Fruit fly (Drosophila melanogaster) whole organism, embryonic: ENCODE measurements around the gene rec.

ENCODE experiments used
- BtbVII ChIP-seq: fragments of 200-800 bp; sonication (Bioruptor generic); optimal IDR thresholded peaks from 3 replicates; lab custom pipeline; 2017; ENCODE audit warnings: missing biosample characterization, mild to moderate bottlenecking, missing genetic modification characterization
- CG11247 ChIP-seq: fragments of 200-800 bp; sonication (Bioruptor generic); IDR thresholded peaks from 2 replicates; pipeline ENCODE4 v1.3.6; 2022; ENCODE audit warnings: missing biosample characterization, missing genetic modification characterization
- CG12071 ChIP-seq: fragments of 200-800 bp; sonication (Bioruptor generic); optimal IDR thresholded peaks from 3 replicates; lab custom pipeline; 2018; ENCODE audit warnings: missing biosample characterization, mild to moderate bottlenecking, missing genetic modification characterization
- CG13894 ChIP-seq: fragments of 200-800 bp; sonication (Bioruptor generic); optimal IDR thresholded peaks from 3 replicates; lab custom pipeline; 2018; ENCODE audit warnings: missing biosample characterization, mild to moderate bottlenecking, missing genetic modification characterization, moderate library complexity
- CG17186 ChIP-seq: fragments of 200-800 bp; sonication (Bioruptor generic); optimal IDR thresholded peaks from 3 replicates; lab custom pipeline; 2017; ENCODE audit warnings: missing biosample characterization, missing genetic modification reagents, missing genetic modification characterization
- CG17328 ChIP-seq: fragments of 200-800 bp; sonication (Bioruptor generic); IDR thresholded peaks from 2 replicates; pipeline ENCODE4 v1.3.6; 2022; ENCODE audit warnings: missing biosample characterization, missing genetic modification characterization
- CG2202 ChIP-seq: fragments of 200-800 bp; sonication (Bioruptor generic); optimal IDR thresholded peaks from 2 replicates; lab custom pipeline; 2018; ENCODE audit warnings: missing biosample characterization, mild to moderate bottlenecking, missing genetic modification characterization
- CG3163 ChIP-seq: fragments of 200-800 bp; sonication (Bioruptor generic); optimal IDR thresholded peaks from 3 replicates; lab custom pipeline; 2016; ENCODE audit warnings: missing biosample characterization, missing genetic modification characterization
- CG34224 ChIP-seq: fragments of 200-800 bp; sonication (Bioruptor generic); IDR thresholded peaks from 3 replicates; pipeline ENCODE4 v1.3.6; 2022; ENCODE audit warnings: missing biosample characterization, missing genetic modification characterization; ENCODE audit not compliant: partially characterized antibody
- CG4424 ChIP-seq: fragments of 200-800 bp; sonication (Bioruptor generic); optimal IDR thresholded peaks from 3 replicates; lab custom pipeline; 2016; ENCODE audit warnings: missing biosample characterization, missing genetic modification characterization
- CG4820 ChIP-seq: fragments of 200-800 bp; sonication (Bioruptor generic); optimal IDR thresholded peaks from 3 replicates; lab custom pipeline; 2016; ENCODE audit warnings: missing biosample characterization, missing genetic modification characterization
- CG6272 ChIP-seq: fragments of 200-800 bp; sonication (Bioruptor generic); IDR thresholded peaks from 2 replicates; pipeline ENCODE4 v1.3.6; 2022; ENCODE audit warnings: missing biosample characterization, missing genetic modification characterization
- CG7987 ChIP-seq: fragments of 200-800 bp; sonication (Bioruptor generic); optimal IDR thresholded peaks from 2 replicates; lab custom pipeline; 2018; ENCODE audit warnings: missing biosample characterization, mild to moderate bottlenecking, missing genetic modification characterization, moderate library complexity
- CG8290 ChIP-seq, 3 experiments: fragments of 200-800 bp; sonication (Bioruptor generic); optimal IDR thresholded peaks; 2 replicates each; lab custom pipeline; 2016 to 2019; ENCODE audit warnings: missing biosample characterization in 3 of 3, missing genetic modification characterization in 3 of 3, mild to moderate bottlenecking in 2 of 3, moderate library complexity in 1 of 3
- CG9727 ChIP-seq: fragments of 200-800 bp; sonication (Bioruptor generic); optimal IDR thresholded peaks from 3 replicates; lab custom pipeline; 2017; ENCODE audit warnings: missing biosample characterization, mild to moderate bottlenecking, missing genetic modification characterization
- Dek ChIP-seq: fragments of 200-800 bp; sonication (Bioruptor generic); optimal IDR thresholded peaks from 3 replicates; lab custom pipeline; 2019; ENCODE audit warnings: missing biosample characterization, mild to moderate bottlenecking, missing genetic modification characterization, moderate library complexity
- Doc2 ChIP-seq: fragments of 200-800 bp; sonication (Bioruptor generic); IDR thresholded peaks from 2 replicates; pipeline ENCODE4 v1.3.6; 2022; ENCODE audit warnings: missing biosample characterization, missing genetic modification characterization
- E2f2 ChIP-seq: fragments of 200-800 bp; sonication (Bioruptor generic); IDR thresholded peaks from 2 replicates; pipeline ENCODE4 v1.3.6; 2022; ENCODE audit warnings: missing biosample characterization, missing genetic modification characterization
- ERR ChIP-seq: fragments of 200-800 bp; sonication (Bioruptor generic); optimal IDR thresholded peaks from 2 replicates; lab custom pipeline; 2016; ENCODE audit warnings: missing biosample characterization, missing genetic modification characterization
- Ets65A ChIP-seq: fragments of 200-800 bp; sonication (Bioruptor generic); peaks from one replicate; lab custom pipeline; 2016; ENCODE audit warnings: missing biosample characterization, missing genetic modification characterization
- NC2β ChIP-seq: fragments of 200-800 bp; sonication (Bioruptor generic); optimal IDR thresholded peaks from 2 replicates; lab custom pipeline; 2016; ENCODE audit warnings: missing biosample characterization, missing genetic modification characterization
- Nf-YC ChIP-seq: fragments of 200-800 bp; optimal IDR thresholded peaks from 3 replicates; lab custom pipeline; 2019; ENCODE audit warnings: missing biosample characterization, mild to moderate bottlenecking, missing genetic modification characterization, moderate library complexity
- Pdp1 ChIP-seq, 2 experiments: fragments of 200-800 bp; sonication (Bioruptor generic); optimal IDR thresholded peaks; 3 replicates each; lab custom pipeline; 2016; ENCODE audit warnings: missing biosample characterization in 2 of 2, missing genetic modification characterization in 2 of 2, mild to moderate bottlenecking in 1 of 2, moderate library complexity in 1 of 2
- Rx ChIP-seq: fragments of 200-800 bp; sonication (Bioruptor generic); IDR thresholded peaks from 2 replicates; pipeline ENCODE4 v1.3.6; 2022; ENCODE audit warnings: missing biosample characterization, missing genetic modification characterization
- Side ChIP-seq: fragments of 200-800 bp; sonication (Bioruptor generic); optimal IDR thresholded peaks from 2 replicates; lab custom pipeline; 2016; ENCODE audit warnings: missing biosample characterization, missing genetic modification characterization
- Stat92E ChIP-seq, 3 experiments: fragments of >200 bp in 2 of 3; fragments of 200-800 bp in 1 of 3; sonication (Bioruptor generic) in 1 of 3; optimal IDR thresholded peaks; 2 replicates each; lab custom pipeline; 2017 to 2019; ENCODE audit warnings: missing biosample characterization in 3 of 3, missing genetic modification characterization in 3 of 3, mild to moderate bottlenecking in 1 of 3, moderate library complexity in 1 of 3
- al ChIP-seq: fragments of 200-800 bp; sonication (Bioruptor generic); IDR thresholded peaks from 2 replicates; pipeline ENCODE4 v1.3.6; 2022; ENCODE audit warnings: missing biosample characterization, missing genetic modification characterization
- ap ChIP-seq: fragments of 200-800 bp; sonication (Bioruptor generic); IDR thresholded peaks from 2 replicates; pipeline ENCODE4 v1.3.6; 2022; ENCODE audit warnings: missing biosample characterization, missing genetic modification characterization
- bcd ChIP-seq: fragments of 200-800 bp; sonication (Bioruptor generic); optimal IDR thresholded peaks from 2 replicates; lab custom pipeline; 2017; ENCODE audit warnings: missing biosample characterization, mild to moderate bottlenecking, missing genetic modification characterization
- bigmax ChIP-seq: fragments of 200-800 bp; sonication (Bioruptor generic); optimal IDR thresholded peaks from 2 replicates; lab custom pipeline; 2018; ENCODE audit warnings: missing biosample characterization, mild to moderate bottlenecking, missing genetic modification characterization
- chinmo ChIP-seq: fragments of 200-800 bp; sonication (Bioruptor generic); IDR thresholded peaks from 4 replicates; pipeline ENCODE4 v1.3.6; 2022; ENCODE audit warnings: missing biosample characterization, missing genetic modification characterization; ENCODE audit not compliant: partially characterized antibody
- dan ChIP-seq: fragments of 200-800 bp; sonication (Bioruptor generic); IDR thresholded peaks from 2 replicates; pipeline ENCODE4 v1.3.6; 2022; ENCODE audit warnings: missing biosample characterization, missing genetic modification characterization
- disco-r ChIP-seq: fragments of 200-800 bp; sonication (Bioruptor generic); optimal IDR thresholded peaks from 2 replicates; lab custom pipeline; 2016; ENCODE audit warnings: missing biosample characterization, missing genetic modification characterization
- dm ChIP-seq: fragments of 200-800 bp; sonication (Bioruptor generic); optimal IDR thresholded peaks from 3 replicates; lab custom pipeline; 2016; ENCODE audit warnings: missing biosample characterization, missing genetic modification characterization
- dmrt11E ChIP-seq: fragments of 200-800 bp; sonication (Bioruptor generic); optimal IDR thresholded peaks from 3 replicates; lab custom pipeline; 2018; ENCODE audit warnings: missing biosample characterization, mild to moderate bottlenecking, missing genetic modification characterization, moderate library complexity
- ewg ChIP-seq: fragments of 200-800 bp; sonication (Bioruptor generic); optimal IDR thresholded peaks from 3 replicates; lab custom pipeline; 2017; ENCODE audit warnings: mild to moderate bottlenecking, missing biosample characterization, missing genetic modification reagents, missing genetic modification characterization
- fru ChIP-seq: fragments of >200 bp; optimal IDR thresholded peaks from 2 replicates; lab custom pipeline; 2017
- hb ChIP-seq: fragments of 200-800 bp; sonication (Bioruptor generic); IDR thresholded peaks from 3 replicates; pipeline ENCODE4 v1.3.6; 2022; ENCODE audit warnings: missing biosample characterization, missing genetic modification characterization; ENCODE audit not compliant: partially characterized antibody
- lilli ChIP-seq: fragments of 200-800 bp; sonication (Bioruptor generic); optimal IDR thresholded peaks from 3 replicates; lab custom pipeline; 2016; ENCODE audit warnings: missing biosample characterization, missing genetic modification characterization
- lov ChIP-seq, 2 experiments: fragments of 200-800 bp in 1 of 2; fragments of >200 bp in 1 of 2; sonication (Bioruptor generic) in 1 of 2; IDR thresholded peaks in 1 of 2; optimal IDR thresholded peaks in 1 of 2; 2 replicates in 1 of 2; 3 replicates in 1 of 2; pipeline versions ENCODE4 v1.3.6 to Lab custom; 2017 to 2022; ENCODE audit warnings: missing biosample characterization in 1 of 2, missing genetic modification characterization in 1 of 2
- nau ChIP-seq: fragments of 200-800 bp; sonication (Bioruptor generic); optimal IDR thresholded peaks from 3 replicates; lab custom pipeline; 2017; ENCODE audit warnings: missing biosample characterization, mild to moderate bottlenecking, missing genetic modification characterization, missing genetic modification reagents
- nmo ChIP-seq: fragments of 200-800 bp; sonication (Bioruptor generic); optimal IDR thresholded peaks from 2 replicates; lab custom pipeline; 2018; ENCODE audit warnings: missing biosample characterization, mild to moderate bottlenecking, missing genetic modification characterization, moderate library complexity
- odd ChIP-seq: fragments of 200-800 bp; sonication (Bioruptor generic); optimal IDR thresholded peaks from 2 replicates; lab custom pipeline; 2017; ENCODE audit warnings: missing biosample characterization, mild to moderate bottlenecking, missing genetic modification characterization
- peb ChIP-seq: fragments of 200-800 bp; sonication (Bioruptor generic); IDR thresholded peaks from 2 replicates; pipeline ENCODE4 v1.3.6; 2022; ENCODE audit warnings: missing biosample characterization, missing genetic modification characterization
- pho ChIP-seq: fragments of 200-800 bp; sonication (Bioruptor generic); optimal IDR thresholded peaks from 2 replicates; lab custom pipeline; 2016; ENCODE audit warnings: missing biosample characterization, missing genetic modification characterization
- rib ChIP-seq: fragments of 200-800 bp; sonication (Bioruptor generic); IDR thresholded peaks from 2 replicates; pipeline ENCODE4 v1.3.6; 2022; ENCODE audit warnings: missing biosample characterization, missing genetic modification characterization
- so ChIP-seq: fragments of 200-800 bp; sonication (Bioruptor generic); IDR thresholded peaks from 3 replicates; pipeline ENCODE4 v1.3.6; 2022; ENCODE audit warnings: missing biosample characterization, missing genetic modification characterization
- sob ChIP-seq: fragments of 200-800 bp; sonication (Bioruptor generic); IDR thresholded peaks from 2 replicates; pipeline ENCODE4 v1.3.6; 2022; ENCODE audit warnings: missing biosample characterization, missing genetic modification characterization
- tll ChIP-seq, 2 experiments: fragments of 200-800 bp in 1 of 2; fragments of >200 bp in 1 of 2; sonication (Bioruptor generic) in 1 of 2; optimal IDR thresholded peaks; 2 replicates each; lab custom pipeline; 2017 to 2019; ENCODE audit warnings: missing biosample characterization in 2 of 2, missing genetic modification characterization in 2 of 2, mild to moderate bottlenecking in 1 of 2, moderate library complexity in 1 of 2
- yki ChIP-seq: fragments of >200 bp; optimal IDR thresholded peaks from 3 replicates; lab custom pipeline; 2018
- zfh2 ChIP-seq: fragments of 200-800 bp; sonication (Bioruptor generic); optimal IDR thresholded peaks from 2 replicates; lab custom pipeline; 2016; ENCODE audit warnings: missing biosample characterization, missing genetic modification characterization

The rec gene

DNA sequence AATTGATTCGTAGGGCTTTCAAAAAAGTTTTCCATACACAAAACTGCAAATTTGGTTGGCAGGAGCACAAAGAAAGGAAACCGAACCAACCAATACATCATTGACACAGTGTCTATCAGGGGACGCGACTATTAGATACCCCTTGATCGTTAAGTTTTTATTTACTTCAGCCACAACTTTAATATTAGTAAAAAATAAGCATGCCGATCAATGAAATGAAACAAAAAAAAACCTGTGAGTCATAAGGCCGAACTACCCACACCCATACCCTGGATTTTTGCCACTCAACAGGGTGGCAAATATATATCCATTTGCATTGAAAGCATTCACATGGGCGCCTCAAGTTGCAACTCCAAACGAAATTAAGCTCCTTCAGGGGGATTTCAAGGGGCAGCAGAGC is 16.2 kb downstream of the rec start (continued):
- TF ChIP-seq BtbVII (no peak), dmrt11E (peak; percentile 32), al (no peak), CG34224 (no peak), dan (GFP tag; lab: Robert Waterston, UW) (peak; percentile 21; the same call in 1 of the 2 replicates), ERR (GFP tag; lab: Kevin White, UChicago) (no peak), CG17186 (GFP tag; lab: Kevin White, UChicago) (no peak), CG7987 (GFP tag; lab: Kevin White, UChicago) (no peak), zfh2 (no peak), disco-r (GFP tag; lab: Kevin White, UChicago) (no peak), pho (GFP tag; lab: Kevin White, UChicago) (no peak), Rx (GFP tag; lab: Robert Waterston, UW) (peak; percentile 47; the same call in 1 of the 2 replicates), peb (GFP tag; lab: Robert Waterston, UW) (no peak), CG4424 (GFP tag; lab: Kevin White, UChicago) (no peak), Ets65A (GFP tag; lab: Kevin White, UChicago) (peak; percentile 92), rib (GFP tag; lab: Robert Waterston, UW) (no peak), dm (GFP tag; lab: Kevin White, UChicago) (no peak), ap (GFP tag; lab: Robert Waterston, UW) (no peak), CG13894 (no peak), NC2β (GFP tag; lab: Kevin White, UChicago) (no peak), hb (no peak), nau (GFP tag; lab: Kevin White, UChicago) (no peak), chinmo (GFP tag; lab: Robert Waterston, UW) (no peak), ewg (GFP tag; lab: Kevin White, UChicago) (no peak), lilli (GFP tag; lab: Kevin White, UChicago) (peak; percentile 28), CG12071 (GFP tag; lab: Kevin White, UChicago) (no peak), bigmax (GFP tag; lab: Kevin White, UChicago) (no peak), fru (no peak), CG4820 (GFP tag; lab: Kevin White, UChicago) (peak; percentile 17), CG8290 (GFP tag; optimal IDR thresholded peaks at IDR 0.05; lab: Kevin White, UChicago) (no peak), CG8290 (tag; optimal IDR thresholded peaks at IDR 0.05; lab: Kevin White, UChicago) (no peak), CG6272 (GFP tag; lab: Robert Waterston, UW) (no peak), Nf-YC (tag; lab: Kevin White, UChicago) (no peak), CG3163 (GFP tag; lab: Kevin White, UChicago) (no peak), Stat92E (GFP tag; optimal IDR thresholded peaks at IDR 0.05; lab: Kevin White, UChicago) (no peak), CG11247 (peak; percentile 33; the same call in 1 of the 2 replicates), Dek (tag; lab: Kevin White, UChicago) (no peak), sob (GFP tag; lab: Robert Waterston, UW) (peak; percentile 50; the same call in 1 of the 2 replicates), nmo (GFP tag; lab: Kevin White, UChicago) (no peak), so (GFP tag; lab: Robert Waterston, UW) (no peak), CG17328 (GFP tag; lab: Robert Waterston, UW) (peak; percentile 56), lov (optimal IDR thresholded peaks at IDR 0.05; lab: Kevin White, UChicago) (no peak), lov (GFP tag; IDR thresholded peaks at IDR 0.05; lab: Robert Waterston, UW) (no peak), bcd (GFP tag; lab: Kevin White, UChicago) (no peak), Doc2 (no peak), Pdp1 (GFP tag; optimal IDR thresholded peaks at IDR 0.05; lab: Kevin White, UChicago) (peak in 1 of 2 experiments; percentile 2), tll (GFP tag; optimal IDR thresholded peaks at IDR 0.05; lab: Kevin White, UChicago) (no peak), odd (GFP tag; lab: Kevin White, UChicago) (no peak), E2f2 (GFP tag; lab: Robert Waterston, UW) (no peak), CG9727 (GFP tag; lab: Kevin White, UChicago) (no peak), Side (GFP tag; lab: Kevin White, UChicago) (peak; percentile 7), CG2202 (tag; lab: Kevin White, UChicago) (no peak), yki (no peak)
